Fruit fly (Drosophila melanogaster): ENCODE results near the gene Wdr24.

Wdr24 gene

DNA sequence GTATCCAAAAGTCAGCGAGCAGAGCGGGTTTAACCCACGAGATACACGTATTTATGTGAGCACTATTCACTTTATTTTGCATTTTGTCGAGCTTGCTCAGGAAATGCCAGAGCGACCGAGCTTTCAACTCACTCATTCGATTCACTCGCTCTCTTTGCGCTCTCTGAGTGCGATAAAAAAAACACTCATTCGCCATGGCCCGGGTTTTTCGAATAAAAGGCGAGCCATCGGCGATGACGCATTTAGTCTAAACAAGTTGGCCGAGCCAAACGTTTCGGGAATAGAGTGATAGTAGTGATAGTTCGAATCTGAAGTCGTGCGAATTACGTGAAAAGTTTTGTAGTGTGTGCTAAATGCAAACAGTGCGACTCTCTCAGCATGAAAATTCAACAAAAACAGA lies 37.5 kb upstream of the Wdr24 start (continued):
- no peak for TF ChIP-seq Ets65A (GFP tag)
- no peak for TF ChIP-seq eve (GFP tag; optimal IDR thresholded peaks at IDR 0.05)
- peak; percentile 56; the same call in 1 of the 2 replicates for TF ChIP-seq tna (GFP tag; IDR thresholded peaks at IDR 0.05; ENCODE audit: partially characterized antibody)
- no peak for TF ChIP-seq Chrac-16 (GFP tag; optimal IDR thresholded peaks at IDR 0.05)
- TF ChIP-seq slp2 (GFP tag; optimal IDR thresholded peaks at IDR 0.05) = no peak
- TF ChIP-seq MTF-1 (GFP tag; optimal IDR thresholded peaks at IDR 0.05; ENCODE audit: borderline replicate concordance) = peak; percentile 37
- TF ChIP-seq otp (GFP tag; IDR thresholded peaks at IDR 0.05) = no peak; the same call in 2 of the 3 replicates
- no peak for TF ChIP-seq pita (GFP tag; optimal IDR thresholded peaks at IDR 0.05)
- TF ChIP-seq pho (GFP tag; optimal IDR thresholded peaks at IDR 0.05) = no peak
- TF ChIP-seq Abd-B (GFP tag; optimal IDR thresholded peaks at IDR 0.05) = no peak
- TF ChIP-seq Bdp1 (GFP tag; optimal IDR thresholded peaks at IDR 0.05) = no peak
- peak; percentile 91 for TF ChIP-seq rib (GFP tag; IDR thresholded peaks at IDR 0.05)
- TF ChIP-seq CG14014 (GFP tag; IDR thresholded peaks at IDR 0.05) = no peak
- TF ChIP-seq CG6254 (GFP tag; optimal IDR thresholded peaks at IDR 0.05) = peak; percentile 10
- no peak for TF ChIP-seq shn (GFP tag; optimal IDR thresholded peaks at IDR 0.05)
- peak; percentile 65 for TF ChIP-seq CG12769 (tag; optimal IDR thresholded peaks at IDR 0.05)
- TF ChIP-seq CG17361 (GFP tag; IDR thresholded peaks at IDR 0.05) = no peak
- no peak for TF ChIP-seq MBD-R2 (GFP tag; IDR thresholded peaks at IDR 0.05)
- TF ChIP-seq ind (GFP tag; optimal IDR thresholded peaks at IDR 0.05) = no peak
- no peak for TF ChIP-seq Sox100B (GFP tag; optimal IDR thresholded peaks at IDR 0.05)
- TF ChIP-seq zfh2 (GFP tag; optimal IDR thresholded peaks at IDR 0.05) = no peak
- no peak for TF ChIP-seq pzg (GFP tag; optimal IDR thresholded peaks at IDR 0.05)
- TF ChIP-seq btn (GFP tag; optimal IDR thresholded peaks at IDR 0.05) = no peak
- TF ChIP-seq lov (optimal IDR thresholded peaks at IDR 0.05) = no peak
- TF ChIP-seq lov (GFP tag; IDR thresholded peaks at IDR 0.05) = no peak
- peak; percentile 45 for TF ChIP-seq Meics (GFP tag; optimal IDR thresholded peaks at IDR 0.05)
- peak; percentile 71 for TF ChIP-seq caup (GFP tag; optimal IDR thresholded peaks at IDR 0.05; ENCODE audit: severe bottlenecking)
- 0 out of 2 replicates have a peak, but pooled peaks have one; percentile 44 for TF ChIP-seq CG16779 (GFP tag; IDR thresholded peaks at IDR 0.05)
- TF ChIP-seq CG4360 (GFP tag; IDR thresholded peaks at IDR 0.05) = no peak
- TF ChIP-seq twi (tag; optimal IDR thresholded peaks at IDR 0.05) = no peak
- no peak for TF ChIP-seq Doc3 (GFP tag; IDR thresholded peaks at IDR 0.05; ENCODE audit: partially characterized antibody)
- TF ChIP-seq Drgx (GFP tag; IDR thresholded peaks at IDR 0.05) = no peak
- TF ChIP-seq bowl (GFP tag; IDR thresholded peaks at IDR 0.05) = no peak
- TF ChIP-seq CG2199 (GFP tag; IDR thresholded peaks at IDR 0.05) = no peak
- no peak for TF ChIP-seq CG7786 (GFP tag; optimal IDR thresholded peaks at IDR 0.05)
- TF ChIP-seq Hr78 (GFP tag; optimal IDR thresholded peaks at IDR 0.05) = no peak
- TF ChIP-seq CG18599 (GFP tag; optimal IDR thresholded peaks at IDR 0.05) = peak; percentile 46
- TF ChIP-seq Blimp-1 (GFP tag; optimal IDR thresholded peaks at IDR 0.05) = no peak
- no peak for TF ChIP-seq Dad (GFP tag; optimal IDR thresholded peaks at IDR 0.05)
- TF ChIP-seq YL-1 (GFP tag; optimal IDR thresholded peaks at IDR 0.05) = no peak
- TF ChIP-seq CkIIα-i1 (GFP tag; IDR thresholded peaks at IDR 0.05) = no peak
- TF ChIP-seq Stat92E (GFP tag; optimal IDR thresholded peaks at IDR 0.05) = no peak
- TF ChIP-seq CG34224 (GFP tag; IDR thresholded peaks at IDR 0.05; ENCODE audit: partially characterized antibody) = peak; percentile 64
- no peak for TF ChIP-seq Nf-YB (GFP tag; optimal IDR thresholded peaks at IDR 0.05)
- TF ChIP-seq Aef1 (GFP tag; IDR thresholded peaks at IDR 0.05) = peak; percentile 16; the same call in 1 of the 3 replicates
- TF ChIP-seq gce (GFP tag; IDR thresholded peaks at IDR 0.05) = 0 out of 3 replicates have a peak, but pooled peaks have one; percentile 48
- no peak for TF ChIP-seq CG14710 (tag; optimal IDR thresholded peaks at IDR 0.05)
- TF ChIP-seq gro (GFP tag; optimal IDR thresholded peaks at IDR 0.05) = peak; percentile 42
- TF ChIP-seq dimm (GFP tag; IDR thresholded peaks at IDR 0.05) = no peak
- TF ChIP-seq ham (GFP tag; IDR thresholded peaks at IDR 0.05) = no peak
- peak; percentile 99 for TF ChIP-seq kay (GFP tag; optimal IDR thresholded peaks at IDR 0.05)
